Worm (Caenorhabditis elegans): ENCODE measurements around the gene wbp-2.

ce11 chrII:9281595-9281994 is 48.0 kb upstream of the wbp-2 start:
- no peak for TF ChIP-seq ceh-13 (GFP tag; optimal IDR thresholded peaks at IDR 0.05)
- TF ChIP-seq flt-1 (GFP tag; IDR thresholded peaks at IDR 0.05): no peak
- no peak for TF ChIP-seq hmg-4 (GFP tag; optimal IDR thresholded peaks at IDR 0.05)
- TF ChIP-seq pes-1 (GFP tag; IDR thresholded peaks at IDR 0.05): no peak
- no peak for TF ChIP-seq tbx-11 (GFP tag; IDR thresholded peaks at IDR 0.05)
- no peak for TF ChIP-seq hmbx-1 (tag; optimal IDR thresholded peaks at IDR 0.05)
- TF ChIP-seq hnd-1 (tag; optimal IDR thresholded peaks at IDR 0.05): no peak
- TF ChIP-seq ama-1 (optimal IDR thresholded peaks at IDR 0.05): no peak
- no peak for TF ChIP-seq sea-1 (GFP tag; conservative IDR thresholded peaks at IDR 0.05)

All from whole organism, early embryonic.